Worm (Caenorhabditis elegans) whole organism, midembryonic: ENCODE data around the gene nas-6.

Source experiments
- T22C8.4 ChIP-seq: fragments of 200-800 bp; sonication (Bioruptor generic); IDR thresholded peaks from 2 replicates; pipeline ENCODE4 v1.3.6; 2022; ENCODE audit warnings: missing genetic modification characterization, missing compliant biosample characterization
- cog-1 ChIP-seq: sonication (generic microtip); optimal IDR thresholded peaks from 2 replicates; lab custom pipeline; 2016; ENCODE audit warnings: missing genetic modification characterization, missing compliant biosample characterization
- flt-1 ChIP-seq: fragments of 200-800 bp; sonication (Bioruptor generic); IDR thresholded peaks from 2 replicates; pipeline ENCODE4 v1.3.6; 2022; ENCODE audit warnings: missing genetic modification characterization, missing compliant biosample characterization
- klf-2 ChIP-seq: fragments of 200-800 bp; sonication (Bioruptor generic); conservative IDR thresholded peaks from 2 replicates; pipeline ENCODE4 v1.3.6; 2022; ENCODE audit warnings: missing genetic modification reagents, missing genetic modification characterization, missing compliant biosample characterization
- med-1 ChIP-seq: sonication (generic microtip); optimal IDR thresholded peaks from 2 replicates; lab custom pipeline; 2017; ENCODE audit warnings: missing genetic modification characterization, mild to moderate bottlenecking, missing compliant biosample characterization, antibody characterized with exemption, missing genetic modification reagents; ENCODE audit not compliant: insufficient read depth
- ref-1 ChIP-seq: fragments of 200-800 bp; sonication (Bioruptor generic); conservative IDR thresholded peaks from 2 replicates; pipeline ENCODE4 v1.3.6; 2022; ENCODE audit warnings: missing genetic modification reagents, missing genetic modification characterization, missing compliant biosample characterization
- tab-1 ChIP-seq: fragments of 200-800 bp; sonication (Bioruptor generic); IDR thresholded peaks from 2 replicates; pipeline ENCODE4 v1.3.6; 2022; ENCODE audit warnings: missing genetic modification characterization, missing compliant biosample characterization
- ztf-23 ChIP-seq: fragments of 200-800 bp; sonication (Bioruptor generic); IDR thresholded peaks from 2 replicates; pipeline ENCODE4 v1.3.6; 2022; ENCODE audit warnings: missing genetic modification reagents, missing genetic modification characterization, missing compliant biosample characterization
- ztf-29 ChIP-seq: fragments of 200-800 bp; sonication (Bioruptor generic); IDR thresholded peaks from 2 replicates; pipeline ENCODE4 v1.3.6; 2022; ENCODE audit warnings: missing genetic modification reagents, missing genetic modification characterization, missing compliant biosample characterization

Gene nas-6

DNA sequence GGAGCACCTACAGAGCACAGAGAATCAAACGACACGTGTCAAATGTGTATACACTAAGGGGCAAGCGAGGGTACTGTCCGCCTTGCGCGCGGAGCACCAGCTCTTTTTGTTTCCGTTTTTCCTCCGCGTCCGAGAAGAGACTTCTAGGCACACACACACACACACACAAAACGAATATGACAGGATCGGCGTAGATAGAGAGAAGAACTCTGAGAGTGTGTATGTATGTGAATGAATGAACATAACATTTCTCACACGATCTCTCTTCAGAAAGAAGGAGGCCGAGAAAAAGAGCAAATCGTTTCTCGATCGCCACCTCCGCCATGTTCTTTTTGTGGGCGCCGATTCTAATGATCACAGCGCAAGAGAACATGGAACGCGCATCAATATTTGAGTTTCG is at the start of gene nas-6:
TSS of gene nas-6 (minus strand) at position 101 of the 400 bp plus-strand sequence.
- no peak for TF ChIP-seq cog-1 (tag; lab: Kevin White, UChicago)
- TF ChIP-seq ztf-29 (GFP tag; lab: Robert Waterston, UW), result no peak
- TF ChIP-seq flt-1 (GFP tag; lab: Robert Waterston, UW), result no peak
- no peak for TF ChIP-seq ztf-23 (GFP tag; lab: Robert Waterston, UW)
- no peak for TF ChIP-seq klf-2 (GFP tag; lab: Robert Waterston, UW)
- TF ChIP-seq T22C8.4, result no peak
- TF ChIP-seq tab-1, result no peak
- no peak for TF ChIP-seq med-1
- TF ChIP-seq ref-1 (GFP tag; lab: Robert Waterston, UW), result no peak

DNA sequence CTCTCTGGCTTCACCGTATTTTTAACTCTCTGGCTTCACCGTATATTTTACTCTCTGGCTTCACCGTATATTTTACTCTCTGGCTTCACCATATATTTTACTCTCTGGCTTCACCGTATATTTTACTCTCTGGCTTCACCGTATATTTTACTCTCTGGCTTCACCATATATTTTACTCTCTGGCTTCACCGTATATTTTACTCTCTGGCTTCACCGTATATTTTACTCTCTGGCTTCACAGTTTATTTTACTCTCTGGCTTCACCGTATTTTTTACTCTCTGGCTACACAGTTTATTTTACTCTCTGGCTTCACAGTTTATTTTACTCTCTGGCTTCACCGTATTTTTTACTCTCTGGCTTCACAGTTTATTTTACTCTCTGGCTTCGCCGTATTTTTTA is 2.1 kb upstream of the nas-6 start:
- 0 out of 2 replicates have a peak, but pooled peaks have one; percentile 10 for TF ChIP-seq klf-2 (GFP tag; lab: Robert Waterston, UW)

DNA sequence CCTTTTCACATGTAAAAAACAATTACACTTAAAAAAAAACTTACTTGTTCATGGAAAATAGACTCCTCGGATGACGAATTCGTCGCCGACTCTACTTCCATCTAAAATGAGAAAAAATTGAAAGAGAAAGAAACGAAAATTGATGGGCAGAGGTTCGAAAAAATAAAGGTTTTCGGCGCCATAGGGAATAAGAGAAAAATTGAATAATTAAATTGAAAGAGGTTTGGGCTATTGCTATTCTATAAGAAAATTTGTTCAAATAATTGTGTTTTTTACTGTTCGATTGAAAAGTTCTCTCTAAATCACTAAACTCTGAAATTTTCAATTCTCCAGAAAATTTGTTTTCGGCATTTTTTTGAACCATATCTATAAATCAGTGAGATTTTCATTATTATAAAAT is 7.3 kb downstream of the nas-6 start, which contains the start of gene rabr-2:
TSS of gene rabr-2 (minus strand) at position 101 of the 400 bp plus-strand sequence.
- no peak for TF ChIP-seq ztf-23 (GFP tag; lab: Robert Waterston, UW)
- TF ChIP-seq ref-1 (GFP tag; lab: Robert Waterston, UW), result no peak
- no peak for TF ChIP-seq flt-1 (GFP tag; lab: Robert Waterston, UW)
- no peak for TF ChIP-seq T22C8.4
- TF ChIP-seq cog-1 (tag; lab: Kevin White, UChicago), result no peak
- no peak for TF ChIP-seq ztf-29 (GFP tag; lab: Robert Waterston, UW)
- no peak for TF ChIP-seq tab-1
- TF ChIP-seq klf-2 (GFP tag; lab: Robert Waterston, UW), result no peak
- no peak for TF ChIP-seq med-1

DNA sequence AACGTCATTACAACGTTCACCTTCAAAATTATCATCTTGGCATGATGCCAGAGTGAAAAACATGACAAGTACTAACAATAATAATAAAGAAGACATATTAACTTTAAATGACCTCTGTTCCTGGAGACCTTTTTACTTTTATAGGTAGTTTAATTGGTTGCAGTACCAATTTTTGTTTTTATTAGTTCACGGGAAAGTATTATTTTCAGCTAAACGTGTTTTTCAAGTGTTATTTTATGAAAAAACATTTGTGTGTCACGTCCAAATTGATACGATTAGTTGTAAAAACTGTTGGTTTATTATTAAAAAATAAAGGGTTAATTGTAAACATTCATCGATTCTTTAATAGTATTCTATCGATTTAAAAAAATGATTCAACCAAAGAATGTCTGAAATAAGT is 14.8 kb downstream of the nas-6 start, which contains the start of gene grl-24:
TSS of gene grl-24 (minus strand) at position 101 of the 400 bp plus-strand sequence.
- TF ChIP-seq med-1 (no peak), cog-1 (tag; lab: Kevin White, UChicago) (no peak), ztf-23 (GFP tag; lab: Robert Waterston, UW) (no peak), klf-2 (GFP tag; lab: Robert Waterston, UW) (no peak), tab-1 (no peak), flt-1 (GFP tag; lab: Robert Waterston, UW) (no peak), ref-1 (GFP tag; lab: Robert Waterston, UW) (no peak), T22C8.4 (no peak), ztf-29 (GFP tag; lab: Robert Waterston, UW) (no peak)

DNA sequence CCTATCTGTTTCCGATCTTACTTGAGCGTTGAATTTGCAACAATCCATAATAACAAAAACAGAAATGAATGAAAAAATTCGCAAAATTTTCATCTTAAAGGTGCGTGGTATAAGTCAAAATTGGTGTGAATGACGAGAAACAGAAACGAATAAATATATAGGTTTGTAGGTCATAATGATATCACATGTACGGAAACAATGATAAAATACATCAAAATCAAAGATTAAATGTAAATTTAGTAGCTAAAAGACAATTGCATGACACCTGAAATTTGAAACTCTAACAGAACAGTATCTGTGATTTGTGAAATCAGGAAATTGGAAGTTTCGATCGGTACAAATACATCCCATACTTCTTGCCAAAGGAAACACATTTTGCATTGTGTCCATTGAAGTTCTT is 15.3 kb downstream of the nas-6 start, which contains the start of gene F11E6.9:
TSS of gene F11E6.9 (minus strand) at position 101 of the 400 bp plus-strand sequence.
- TF ChIP-seq tab-1 (no peak), T22C8.4 (no peak), klf-2 (GFP tag; lab: Robert Waterston, UW) (no peak)

DNA sequence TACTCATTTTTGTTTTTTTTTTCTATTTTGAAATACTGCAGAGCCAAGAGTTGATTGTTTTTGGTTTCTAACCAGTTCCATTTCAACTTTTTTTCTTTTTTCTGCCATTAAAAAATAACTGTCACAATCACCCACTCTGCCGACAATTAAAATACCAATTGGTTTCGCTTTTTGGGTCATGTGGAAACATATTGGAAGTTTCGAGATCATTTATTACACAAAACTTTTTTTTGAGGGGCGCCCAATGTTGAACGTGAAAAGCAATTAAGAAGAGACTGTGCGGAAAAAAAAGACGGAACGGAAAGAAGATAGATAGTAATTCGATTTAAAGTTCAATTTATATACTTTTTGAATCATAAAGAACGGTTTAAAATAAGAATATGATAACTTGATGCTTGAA is 16.5 kb downstream of the nas-6 start:
- TF ChIP-seq tab-1 (no peak), klf-2 (GFP tag; lab: Robert Waterston, UW) (no peak), flt-1 (GFP tag; lab: Robert Waterston, UW) (no peak), ztf-29 (GFP tag; lab: Robert Waterston, UW) (no peak), cog-1 (tag; lab: Kevin White, UChicago) (no peak), T22C8.4 (no peak), ref-1 (GFP tag; lab: Robert Waterston, UW) (no peak), ztf-23 (GFP tag; lab: Robert Waterston, UW) (no peak), med-1 (no peak)

DNA sequence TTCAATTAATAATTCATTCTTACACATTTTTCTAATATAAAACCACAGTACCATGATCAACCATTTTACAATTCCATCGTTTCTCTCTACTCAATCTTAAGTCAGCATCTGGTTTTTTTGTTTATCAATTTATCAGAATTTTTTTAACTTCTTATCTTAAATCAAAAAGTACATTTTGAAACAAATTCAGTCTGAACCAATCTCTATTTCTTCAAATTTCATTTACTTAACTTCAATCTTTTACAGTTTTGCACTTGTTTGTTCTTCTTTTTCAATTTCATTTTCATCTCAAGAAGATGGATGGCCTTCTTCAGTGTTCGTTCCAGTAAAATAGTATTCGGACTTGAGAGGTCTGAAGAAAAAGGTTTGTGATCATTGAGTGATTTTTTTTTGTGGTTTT is 17.5 kb downstream of the nas-6 start, which contains the start of gene gba-3:
TSS of gene gba-3 (plus strand) at position 301 of the 400 bp plus-strand sequence.
- TF ChIP-seq cog-1 (tag; lab: Kevin White, UChicago) (no peak), klf-2 (GFP tag; lab: Robert Waterston, UW) (no peak), T22C8.4 (no peak), ref-1 (GFP tag; lab: Robert Waterston, UW) (no peak), ztf-29 (GFP tag; lab: Robert Waterston, UW) (no peak), med-1 (no peak), ztf-23 (GFP tag; lab: Robert Waterston, UW) (no peak), flt-1 (GFP tag; lab: Robert Waterston, UW) (no peak), tab-1 (no peak)

DNA sequence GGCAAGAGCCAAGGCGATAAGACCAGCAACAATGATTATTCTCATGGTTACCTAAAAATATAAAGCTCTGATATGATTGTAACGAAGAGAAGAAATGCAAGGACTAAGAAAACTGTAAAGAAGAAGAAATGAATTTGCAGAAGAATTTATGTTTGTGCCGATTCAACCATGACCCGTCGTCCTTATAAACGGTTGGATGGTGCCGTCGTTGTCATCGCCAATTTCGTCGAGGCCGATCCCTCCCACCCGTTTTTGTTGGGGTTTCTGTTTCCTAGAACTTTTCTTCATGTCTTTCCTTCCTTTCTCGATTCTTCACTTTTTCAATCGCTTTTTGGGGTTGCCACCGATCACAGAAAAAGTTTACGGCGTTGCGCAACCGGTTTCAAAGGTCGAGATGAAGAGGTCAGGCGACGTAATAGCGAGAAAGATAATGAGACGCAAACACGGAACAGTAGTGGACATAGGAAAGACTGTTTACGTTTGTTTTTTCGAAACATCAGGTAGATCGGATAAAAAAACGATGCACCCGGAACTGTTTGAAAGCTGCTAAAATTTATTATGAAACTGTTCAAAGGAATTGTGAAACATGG is 18.6 kb downstream of the nas-6 start, which contains the start of gene epic-1:
TSS of gene epic-1 (minus strand) at position 51 of the 590 bp plus-strand sequence.
- TF ChIP-seq med-1 (no peak), flt-1 (GFP tag; lab: Robert Waterston, UW) (no peak), tab-1 (no peak), ref-1 (GFP tag; lab: Robert Waterston, UW) (no peak), T22C8.4 (no peak), klf-2 (GFP tag; lab: Robert Waterston, UW) (no peak), ztf-23 (GFP tag; lab: Robert Waterston, UW) (no peak), cog-1 (tag; lab: Kevin White, UChicago) (no peak), ztf-29 (GFP tag; lab: Robert Waterston, UW) (no peak)

DNA sequence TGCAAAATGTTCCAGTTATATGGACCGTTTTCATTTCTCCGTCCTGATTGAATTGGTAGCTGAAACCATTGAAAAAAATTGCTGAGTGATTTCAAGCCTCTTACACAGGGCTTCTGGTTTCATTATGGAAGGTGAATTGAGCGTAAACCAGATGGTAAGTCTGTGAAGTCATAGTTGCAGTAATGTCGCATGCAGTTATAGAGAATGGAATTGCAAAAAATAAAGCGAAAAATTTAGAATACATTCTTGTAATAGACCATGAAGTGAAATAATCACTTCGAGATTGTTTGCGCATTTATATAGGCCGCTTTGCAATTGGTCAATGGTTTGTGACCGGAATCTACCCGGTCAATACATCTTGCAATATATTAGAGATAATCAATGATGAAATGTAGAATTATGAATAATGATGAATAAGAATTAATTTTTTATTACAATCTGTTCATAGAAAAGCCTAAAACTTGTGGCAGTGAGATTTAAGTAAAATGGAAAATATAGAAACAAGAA is 20.4 kb downstream of the nas-6 start, which contains the start of gene F11E6.4:
TSS of gene F11E6.4 (minus strand) at position 259 of the 507 bp plus-strand sequence.
- no peak for TF ChIP-seq T22C8.4
- no peak for TF ChIP-seq klf-2 (GFP tag; lab: Robert Waterston, UW)
- no peak for TF ChIP-seq flt-1 (GFP tag; lab: Robert Waterston, UW)
- no peak for TF ChIP-seq tab-1
- TF ChIP-seq ztf-29 (GFP tag; lab: Robert Waterston, UW), result no peak
- TF ChIP-seq ztf-23 (GFP tag; lab: Robert Waterston, UW), result no peak
- no peak for TF ChIP-seq med-1
- no peak for TF ChIP-seq ref-1 (GFP tag; lab: Robert Waterston, UW)
- TF ChIP-seq cog-1 (tag; lab: Kevin White, UChicago), result no peak

DNA sequence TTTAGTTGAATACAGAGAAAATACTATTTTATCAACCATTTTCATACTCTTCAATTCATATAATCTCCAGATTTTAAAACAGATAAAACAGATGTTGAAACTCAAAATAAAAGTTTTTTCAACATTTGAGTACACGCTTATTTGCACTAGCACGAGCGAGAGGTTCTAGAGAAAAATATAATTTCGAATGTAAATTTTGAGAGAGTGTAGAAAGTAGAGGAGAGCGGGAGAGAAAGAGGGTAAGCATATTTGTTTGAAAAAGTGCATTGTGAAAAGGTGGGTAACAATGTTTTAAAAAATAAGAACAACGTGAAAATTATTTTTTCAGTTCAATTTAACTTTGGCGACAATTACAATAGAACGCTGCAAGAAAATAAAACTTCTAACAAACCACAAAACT is 22.8 kb downstream of the nas-6 start:
- TF ChIP-seq ref-1 (GFP tag; lab: Robert Waterston, UW), result no peak
- TF ChIP-seq cog-1 (tag; lab: Kevin White, UChicago), result no peak
- TF ChIP-seq ztf-23 (GFP tag; lab: Robert Waterston, UW), result no peak
- no peak for TF ChIP-seq med-1
- TF ChIP-seq tab-1, result no peak
- no peak for TF ChIP-seq ztf-29 (GFP tag; lab: Robert Waterston, UW)
- TF ChIP-seq T22C8.4, result no peak
- no peak for TF ChIP-seq klf-2 (GFP tag; lab: Robert Waterston, UW)
- TF ChIP-seq flt-1 (GFP tag; lab: Robert Waterston, UW), result no peak
